Fruit fly (Drosophila melanogaster): Measurements from ENCODE around the gene Cht6.

Cht6 gene

DNA sequence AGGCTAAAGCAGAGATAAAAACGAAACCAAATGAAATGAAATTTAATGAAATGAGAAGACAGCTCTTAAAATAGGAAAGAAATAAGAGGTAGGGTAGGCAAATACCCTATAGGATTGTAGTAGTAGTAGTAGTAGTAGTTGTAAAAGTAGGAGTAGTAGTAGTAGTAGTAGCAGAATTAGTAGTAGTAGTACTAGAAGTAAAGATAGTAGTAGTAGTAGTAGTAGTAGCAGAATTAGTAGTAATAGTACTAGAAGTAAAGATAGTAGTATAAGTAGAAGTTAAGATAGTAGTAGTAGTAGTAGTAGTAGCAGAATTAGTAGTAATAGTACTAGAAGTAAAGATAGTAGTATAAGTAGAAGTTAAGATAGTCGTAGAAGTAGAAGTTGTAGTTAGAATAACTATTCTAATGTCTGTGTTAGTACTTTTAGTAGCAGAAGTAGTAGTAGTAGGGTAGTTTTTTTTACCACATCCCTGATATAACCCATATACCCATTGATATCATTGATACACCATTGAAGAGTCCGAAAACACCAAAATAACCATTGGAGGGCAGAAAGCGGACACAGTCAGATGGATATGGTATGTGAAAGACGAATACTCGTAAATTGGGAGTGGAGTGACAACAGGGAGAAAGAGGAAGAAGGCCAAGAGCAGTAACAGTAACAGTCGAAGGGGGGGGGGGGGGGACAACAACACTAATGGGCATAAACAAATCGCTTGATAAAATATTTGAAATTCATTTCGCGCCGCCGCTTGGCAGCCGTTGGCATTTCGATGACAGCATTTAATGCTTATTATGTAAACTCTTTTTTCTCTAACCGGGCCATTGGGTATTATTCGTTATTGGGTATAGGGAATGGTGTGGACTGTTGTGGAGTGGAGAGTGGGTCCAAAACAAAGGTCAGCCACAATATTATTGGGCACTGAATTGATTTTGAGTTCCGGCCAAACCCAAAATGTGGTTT, 1.6 kb upstream of the Cht6 start:
- no peak for TF ChIP-seq Mnt (GFP tag; optimal IDR thresholded peaks at IDR 0.05)
- no peak for TF ChIP-seq cnc (optimal IDR thresholded peaks at IDR 0.05)
- TF ChIP-seq toe (GFP tag; optimal IDR thresholded peaks at IDR 0.05), result no peak
- TF ChIP-seq bab1 (GFP tag; optimal IDR thresholded peaks at IDR 0.05), result no peak
- no peak for TF ChIP-seq CG12768 (GFP tag; optimal IDR thresholded peaks at IDR 0.05)
- TF ChIP-seq CG33017 (tag; optimal IDR thresholded peaks at IDR 0.05), result no peak
- TF ChIP-seq kay (GFP tag; ENCODE audit: borderline replicate concordance), result no peak
- no peak for TF ChIP-seq tj (GFP tag; optimal IDR thresholded peaks at IDR 0.05)
- TF ChIP-seq Clk (GFP tag; optimal IDR thresholded peaks at IDR 0.05), result no peak
- TF ChIP-seq CG1620 (GFP tag; optimal IDR thresholded peaks at IDR 0.05), result no peak
- no peak for TF ChIP-seq CG11617 (GFP tag; optimal IDR thresholded peaks at IDR 0.05)
- no peak for TF ChIP-seq Crg-1 (GFP tag; optimal IDR thresholded peaks at IDR 0.05)
- TF ChIP-seq Hr96 (GFP tag; optimal IDR thresholded peaks at IDR 0.05), result no peak
- TF ChIP-seq cic (GFP tag; optimal IDR thresholded peaks at IDR 0.05), result no peak
- TF ChIP-seq CG7045 (GFP tag; optimal IDR thresholded peaks at IDR 0.05), result no peak

DNA sequence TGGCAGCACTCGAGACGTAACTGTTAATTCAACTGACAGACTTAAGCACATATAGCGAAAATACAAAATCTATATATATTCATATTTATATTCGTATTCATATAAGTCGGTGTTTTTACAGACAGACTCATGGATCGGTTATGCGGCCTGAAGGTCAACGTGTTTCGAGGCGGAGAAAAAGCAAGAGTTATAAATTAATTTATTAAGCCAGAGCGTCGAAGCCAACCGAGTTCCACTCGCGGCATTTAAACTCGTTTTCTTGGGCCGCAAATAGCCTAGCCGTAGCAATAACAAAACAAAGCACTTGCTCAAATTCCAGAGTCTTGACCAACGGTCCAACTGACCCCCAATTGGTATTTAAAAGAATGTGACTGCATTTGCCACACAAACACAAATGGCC, 4.2 kb downstream of the Cht6 start:
- no peak for TF ChIP-seq pad (GFP tag; optimal IDR thresholded peaks at IDR 0.05)
- no peak for TF ChIP-seq Crg-1 (GFP tag; optimal IDR thresholded peaks at IDR 0.05)
- no peak for TF ChIP-seq CG12768 (GFP tag; optimal IDR thresholded peaks at IDR 0.05)
- TF ChIP-seq CG11617 (GFP tag; optimal IDR thresholded peaks at IDR 0.05), result no peak
- TF ChIP-seq CG5204 (GFP tag; optimal IDR thresholded peaks at IDR 0.05), result no peak
- no peak for TF ChIP-seq tj (GFP tag; optimal IDR thresholded peaks at IDR 0.05)
- no peak for TF ChIP-seq ovo (GFP tag; optimal IDR thresholded peaks at IDR 0.05)
- no peak for TF ChIP-seq CG33017 (tag; optimal IDR thresholded peaks at IDR 0.05)
- no peak for TF ChIP-seq CG1620 (GFP tag; optimal IDR thresholded peaks at IDR 0.05)
- TF ChIP-seq CG14711 (tag; optimal IDR thresholded peaks at IDR 0.05), result no peak
- no peak for TF ChIP-seq CG7101 (tag; optimal IDR thresholded peaks at IDR 0.05)
- no peak for TF ChIP-seq toe (GFP tag; optimal IDR thresholded peaks at IDR 0.05)
- no peak for TF ChIP-seq Mnt (GFP tag; optimal IDR thresholded peaks at IDR 0.05)
- no peak for TF ChIP-seq bab1 (GFP tag; optimal IDR thresholded peaks at IDR 0.05)
- no peak for TF ChIP-seq Clk (GFP tag; optimal IDR thresholded peaks at IDR 0.05)
- no peak for TF ChIP-seq Hr96 (GFP tag; optimal IDR thresholded peaks at IDR 0.05)
- TF ChIP-seq cic (GFP tag; optimal IDR thresholded peaks at IDR 0.05), result no peak

DNA sequence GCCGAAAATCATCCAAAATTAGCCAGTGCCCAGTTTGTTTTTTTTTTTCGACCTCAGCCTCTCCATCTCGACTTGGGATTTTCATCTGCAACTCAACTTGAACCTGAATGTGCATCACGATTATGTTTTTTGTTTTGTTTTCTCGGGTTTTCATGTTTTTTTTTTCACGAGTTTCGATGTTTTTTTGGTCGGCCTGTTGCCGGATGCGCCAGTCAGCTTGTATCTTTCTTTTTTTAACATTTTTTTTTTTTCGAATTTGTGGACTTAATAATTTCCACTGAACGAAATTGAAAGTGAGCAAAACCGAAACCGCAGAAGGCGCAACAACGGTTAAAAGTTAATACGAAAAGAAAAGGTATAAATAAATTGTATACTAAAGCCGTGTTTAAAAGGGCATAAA, 5.2 kb downstream of the Cht6 start:
- TF ChIP-seq pad (GFP tag; optimal IDR thresholded peaks at IDR 0.05) (no peak), CG1620 (GFP tag; optimal IDR thresholded peaks at IDR 0.05) (no peak), Mnt (GFP tag; optimal IDR thresholded peaks at IDR 0.05) (no peak), Clk (GFP tag; optimal IDR thresholded peaks at IDR 0.05) (no peak), CG5204 (GFP tag; optimal IDR thresholded peaks at IDR 0.05) (no peak), CG11617 (GFP tag; optimal IDR thresholded peaks at IDR 0.05) (no peak), kay (GFP tag; ENCODE audit: borderline replicate concordance) (no peak), CG7101 (tag; optimal IDR thresholded peaks at IDR 0.05) (no peak), toe (GFP tag; optimal IDR thresholded peaks at IDR 0.05) (no peak), bab1 (GFP tag; optimal IDR thresholded peaks at IDR 0.05) (no peak)

DNA sequence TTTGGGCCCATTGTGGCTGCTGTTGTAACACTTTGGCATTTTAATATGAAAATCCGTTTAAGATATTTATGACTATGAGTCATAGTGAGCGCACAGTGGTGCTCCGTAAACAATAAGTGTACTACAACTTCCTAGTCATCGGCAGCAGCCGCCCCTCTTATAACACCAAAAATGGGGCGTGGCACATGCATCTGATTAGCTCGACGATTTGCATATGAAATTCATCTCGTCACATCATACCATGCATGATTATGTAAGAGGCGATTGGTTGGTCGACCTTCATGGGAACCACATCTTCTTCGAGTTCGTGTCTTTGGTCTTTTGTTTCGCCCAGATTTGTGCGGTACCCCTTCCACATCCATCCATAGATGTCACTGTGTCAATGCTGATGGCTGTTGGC, 13.1 kb downstream of the Cht6 start:
- TF ChIP-seq Clk (GFP tag; optimal IDR thresholded peaks at IDR 0.05), result no peak
- no peak for TF ChIP-seq CG14711 (tag; optimal IDR thresholded peaks at IDR 0.05)
- TF ChIP-seq Hr96 (GFP tag; optimal IDR thresholded peaks at IDR 0.05), result no peak
- no peak for TF ChIP-seq toe (GFP tag; optimal IDR thresholded peaks at IDR 0.05)
- TF ChIP-seq CG7045 (GFP tag; optimal IDR thresholded peaks at IDR 0.05), result no peak
- TF ChIP-seq pad (GFP tag; optimal IDR thresholded peaks at IDR 0.05), result no peak
- no peak for TF ChIP-seq bab1 (GFP tag; optimal IDR thresholded peaks at IDR 0.05)
- TF ChIP-seq kay (GFP tag; ENCODE audit: borderline replicate concordance), result no peak
- TF ChIP-seq Mnt (GFP tag; optimal IDR thresholded peaks at IDR 0.05), result no peak
- no peak for TF ChIP-seq CG7101 (tag; optimal IDR thresholded peaks at IDR 0.05)
- no peak for TF ChIP-seq CG11617 (GFP tag; optimal IDR thresholded peaks at IDR 0.05)
- no peak for TF ChIP-seq cnc (optimal IDR thresholded peaks at IDR 0.05)
- TF ChIP-seq CG12768 (GFP tag; optimal IDR thresholded peaks at IDR 0.05), result no peak
- no peak for TF ChIP-seq CG33017 (tag; optimal IDR thresholded peaks at IDR 0.05)
- no peak for TF ChIP-seq cic (GFP tag; optimal IDR thresholded peaks at IDR 0.05)
- TF ChIP-seq Crg-1 (GFP tag; optimal IDR thresholded peaks at IDR 0.05), result no peak

DNA sequence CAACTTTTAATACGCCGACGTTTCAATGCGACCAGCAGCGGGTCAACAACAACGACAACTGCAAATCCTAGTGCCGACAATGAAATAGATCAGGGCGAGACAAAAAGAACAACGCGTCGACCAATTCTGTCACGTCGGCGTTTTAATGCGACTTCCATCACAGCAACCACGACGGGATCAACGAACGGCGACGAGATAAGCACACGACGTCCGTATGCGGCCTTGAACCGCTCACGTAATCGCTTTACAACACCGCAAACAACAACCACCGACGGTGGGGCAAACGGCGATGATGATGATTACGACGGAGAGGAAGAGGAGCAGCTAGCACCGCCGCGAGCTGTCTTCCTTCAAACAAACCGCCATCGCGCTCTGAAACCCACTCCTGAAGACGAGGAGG, 22.9 kb downstream of the Cht6 start:
- no peak for TF ChIP-seq pad (GFP tag; optimal IDR thresholded peaks at IDR 0.05)
- TF ChIP-seq tj (GFP tag; optimal IDR thresholded peaks at IDR 0.05), result peak; percentile 63

DNA sequence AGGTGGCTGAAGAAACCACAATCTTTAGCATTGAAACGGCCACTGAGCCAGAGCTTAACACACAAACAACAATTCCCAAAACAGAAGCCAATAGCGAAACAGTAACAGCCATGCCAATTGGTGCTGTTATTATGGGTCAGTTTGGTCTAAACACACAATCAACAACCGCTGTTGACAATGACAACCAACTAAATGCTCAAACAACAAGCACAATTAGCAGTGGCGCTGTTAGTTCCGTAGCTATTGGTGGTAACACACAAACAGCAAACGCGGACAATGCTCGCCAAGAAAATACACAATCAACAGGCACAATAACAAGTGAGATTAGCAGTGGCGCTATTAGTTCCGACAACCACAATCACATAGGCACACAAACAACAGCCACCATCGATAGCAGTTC, 27.2 kb downstream of the Cht6 start:
- no peak for TF ChIP-seq Hr96 (GFP tag; optimal IDR thresholded peaks at IDR 0.05)
- TF ChIP-seq toe (GFP tag; optimal IDR thresholded peaks at IDR 0.05), result no peak
- no peak for TF ChIP-seq CG5204 (GFP tag; optimal IDR thresholded peaks at IDR 0.05)
- no peak for TF ChIP-seq CG7101 (tag; optimal IDR thresholded peaks at IDR 0.05)
- TF ChIP-seq Crg-1 (GFP tag; optimal IDR thresholded peaks at IDR 0.05), result no peak
- no peak for TF ChIP-seq bab1 (GFP tag; optimal IDR thresholded peaks at IDR 0.05)
- TF ChIP-seq CG14711 (tag; optimal IDR thresholded peaks at IDR 0.05), result no peak
- TF ChIP-seq CG12768 (GFP tag; optimal IDR thresholded peaks at IDR 0.05), result no peak
- TF ChIP-seq CG7045 (GFP tag; optimal IDR thresholded peaks at IDR 0.05), result no peak
- TF ChIP-seq CG1620 (GFP tag; optimal IDR thresholded peaks at IDR 0.05), result no peak
- no peak for TF ChIP-seq Clk (GFP tag; optimal IDR thresholded peaks at IDR 0.05)
- no peak for TF ChIP-seq ovo (GFP tag; optimal IDR thresholded peaks at IDR 0.05)
- no peak for TF ChIP-seq CG11617 (GFP tag; optimal IDR thresholded peaks at IDR 0.05)
- no peak for TF ChIP-seq Mnt (GFP tag; optimal IDR thresholded peaks at IDR 0.05)
- TF ChIP-seq pad (GFP tag; optimal IDR thresholded peaks at IDR 0.05), result no peak
- TF ChIP-seq CG33017 (tag; optimal IDR thresholded peaks at IDR 0.05), result no peak
- TF ChIP-seq cnc (optimal IDR thresholded peaks at IDR 0.05), result no peak
- no peak for TF ChIP-seq tj (GFP tag; optimal IDR thresholded peaks at IDR 0.05)
- no peak for TF ChIP-seq cic (GFP tag; optimal IDR thresholded peaks at IDR 0.05)

All from whole organism, adult.